Worm (Caenorhabditis elegans) whole organism, L3 larva: ENCODE measurements around the gene clik-1.

Source experiments
- R02D3.7 ChIP-seq: fragments of 150-350 bp; optimal IDR thresholded peaks from 2 replicates; lab custom pipeline; 2014; ENCODE audit warnings: missing biosample characterization, missing genetic modification characterization
- ama-1 ChIP-seq: fragments of 150-350 bp; optimal IDR thresholded peaks from 2 replicates; lab custom pipeline; 2018
- egl-27 ChIP-seq: sonication (generic microtip); optimal IDR thresholded peaks from 4 replicates; lab custom pipeline; 2017; ENCODE audit warnings: missing biosample characterization, missing genetic modification reagents, missing genetic modification characterization
- mdl-1 ChIP-seq: fragments of 150-350 bp; optimal IDR thresholded peaks from 2 replicates; lab custom pipeline; 2014; ENCODE audit warnings: missing biosample characterization, missing genetic modification characterization
- mml-1 ChIP-seq: fragments of 150-350 bp; sonication (generic microtip); optimal IDR thresholded peaks from 3 replicates; lab custom pipeline; 2014; ENCODE audit warnings: missing biosample characterization, missing genetic modification characterization
- nhr-28 ChIP-seq: fragments of 150-350 bp; optimal IDR thresholded peaks from 2 replicates; lab custom pipeline; 2014; ENCODE audit warnings: missing biosample characterization, missing genetic modification characterization
- nhr-77 ChIP-seq: fragments of 150-350 bp; optimal IDR thresholded peaks from 2 replicates; lab custom pipeline; 2014; ENCODE audit warnings: missing biosample characterization, missing genetic modification characterization

- TF ChIP-seq mdl-1 (tag; lab: Kevin White, UChicago) (no peak), nhr-28 (tag; lab: Kevin White, UChicago) (no peak), R02D3.7 (tag; lab: Kevin White, UChicago) (no peak), ama-1 (lab: Kevin White, UChicago) (no peak), egl-27 (no peak), mml-1 (tag; lab: Kevin White, UChicago) (no peak), nhr-77 (tag; lab: Kevin White, UChicago) (no peak)
Observed at ce11 chrV:6806340-6806739, 37.8 kb upstream of the clik-1 start, which contains the start of gene dmsr-12.
